Fruit fly (Drosophila melanogaster) whole organism, pupa: ENCODE results near the gene Cdk8.

Experiments used
- CG10348 ChIP-seq: fragments of 200-800 bp; sonication (Bioruptor generic); IDR thresholded peaks from 2 replicates; pipeline ENCODE4 v1.3.6; 2022; ENCODE audit warnings: missing biosample characterization, missing genetic modification characterization
- CG12605 ChIP-seq: fragments of 200-800 bp; sonication (Bioruptor generic); IDR thresholded peaks from 2 replicates; pipeline ENCODE4 v1.3.6; 2022; ENCODE audit warnings: missing biosample characterization, missing genetic modification characterization
- CG17806 ChIP-seq: fragments of 200-800 bp; sonication (Bioruptor generic); optimal IDR thresholded peaks from 2 replicates; lab custom pipeline; 2018; ENCODE audit warnings: missing biosample characterization, mild to moderate bottlenecking, missing genetic modification characterization, moderate library complexity
- CG32121 ChIP-seq: fragments of 200-800 bp; sonication (Bioruptor generic); IDR thresholded peaks from 2 replicates; pipeline ENCODE4 v1.3.6; 2022; ENCODE audit warnings: missing biosample characterization, missing genetic modification characterization
- CG4496 ChIP-seq: fragments of 200-800 bp; sonication (Bioruptor generic); IDR thresholded peaks from 3 replicates; pipeline ENCODE4 v1.3.6; 2022; ENCODE audit warnings: missing biosample characterization, missing genetic modification characterization
- CG8159 ChIP-seq: fragments of 200-800 bp; sonication (Bioruptor generic); optimal IDR thresholded peaks from 3 replicates; lab custom pipeline; 2018; ENCODE audit warnings: missing biosample characterization, mild to moderate bottlenecking, missing genetic modification characterization, moderate library complexity
- CG9948 ChIP-seq: fragments of 200-800 bp; sonication (Bioruptor generic); optimal IDR thresholded peaks from 2 replicates; lab custom pipeline; 2018; ENCODE audit warnings: missing biosample characterization, mild to moderate bottlenecking, missing genetic modification characterization, moderate library complexity
- Ets98B ChIP-seq: fragments of 200-800 bp; sonication (Bioruptor generic); IDR thresholded peaks from 2 replicates; pipeline ENCODE4 v1.3.6; 2022; ENCODE audit warnings: missing biosample characterization, missing genetic modification characterization
- fd96Ca ChIP-seq: fragments of 200-800 bp; sonication (Bioruptor generic); IDR thresholded peaks from 3 replicates; pipeline ENCODE4 v1.3.6; 2022; ENCODE audit warnings: missing biosample characterization, missing genetic modification characterization

DNA sequence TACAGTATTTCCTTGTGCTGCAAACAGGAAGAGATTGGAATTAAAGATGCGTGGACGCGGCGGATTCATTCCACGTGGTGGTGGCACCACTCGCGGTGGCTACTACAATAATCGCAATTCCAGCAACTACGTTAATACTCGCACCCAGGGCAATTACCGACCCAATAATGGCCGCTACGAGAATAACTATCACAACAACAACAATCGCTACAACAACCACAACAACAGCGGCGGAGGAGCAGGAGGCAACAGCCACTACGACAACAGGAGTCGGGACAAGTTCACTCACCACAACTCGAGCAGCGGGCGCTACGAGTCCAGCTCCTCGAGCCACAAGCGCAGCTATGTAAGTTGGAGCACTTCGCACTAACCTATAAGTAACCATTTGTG lies 26.6 kb upstream of the Cdk8 start:
- TF ChIP-seq fd96Ca (GFP tag; lab: Robert Waterston, UW) (no peak), Ets98B (GFP tag; lab: Robert Waterston, UW) (no peak), CG4496 (GFP tag; lab: Robert Waterston, UW) (no peak), CG12605 (no peak), CG9948 (tag; lab: Kevin White, UChicago) (no peak), CG17806 (tag; lab: Kevin White, UChicago) (no peak), CG32121 (GFP tag; lab: Robert Waterston, UW) (no peak), CG8159 (tag; lab: Kevin White, UChicago) (no peak), CG10348 (GFP tag; lab: Robert Waterston, UW) (no peak)
